Fruit fly (Drosophila melanogaster): ENCODE data around the gene CG2861.

The CG2861 gene

dm6 chrX:4762267-4762666 lies 42.4 kb downstream of the CG2861 start (continued):
- TF ChIP-seq zfh1 (GFP tag; IDR thresholded peaks at IDR 0.05) (no peak), CG18599 (GFP tag; optimal IDR thresholded peaks at IDR 0.05) (peak; percentile 70), CG7271 (tag; optimal IDR thresholded peaks at IDR 0.05) (no peak), hkb (optimal IDR thresholded peaks at IDR 0.05) (no peak), hkb (GFP tag; IDR thresholded peaks at IDR 0.05) (no peak; the same call in 1 of the 2 replicates), ken (GFP tag; IDR thresholded peaks at IDR 0.05) (no peak), bbx (GFP tag; IDR thresholded peaks at IDR 0.05; ENCODE audit: partially characterized antibody) (no peak), CG16813 (GFP tag; IDR thresholded peaks at IDR 0.05; ENCODE audit: partially characterized antibody) (no peak), E2f2 (GFP tag; IDR thresholded peaks at IDR 0.05) (no peak), cad (GFP tag; optimal IDR thresholded peaks at IDR 0.05) (no peak), luna (GFP tag; optimal IDR thresholded peaks at IDR 0.05) (no peak), B-H1 (GFP tag; IDR thresholded peaks at IDR 0.05) (no peak; the same call in 2 of the 3 replicates), ci (GFP tag; IDR thresholded peaks at IDR 0.05) (no peak), CG13296 (GFP tag; optimal IDR thresholded peaks at IDR 0.05) (peak; percentile 38), toy (GFP tag; IDR thresholded peaks at IDR 0.05) (no peak), nau (GFP tag; optimal IDR thresholded peaks at IDR 0.05) (no peak), Hr78 (GFP tag; optimal IDR thresholded peaks at IDR 0.05) (no peak), NC2β (GFP tag; optimal IDR thresholded peaks at IDR 0.05) (no peak), CG12744 (GFP tag; optimal IDR thresholded peaks at IDR 0.05) (no peak), CG7556 (GFP tag; optimal IDR thresholded peaks at IDR 0.05) (peak; percentile 46), gce (GFP tag; IDR thresholded peaks at IDR 0.05) (no peak), her (GFP tag; optimal IDR thresholded peaks at IDR 0.05) (no peak), CG14050 (GFP tag; IDR thresholded peaks at IDR 0.05) (no peak), rib (GFP tag; IDR thresholded peaks at IDR 0.05) (no peak), CG9817 (tag; optimal IDR thresholded peaks at IDR 0.05) (peak; percentile 26), sc (optimal IDR thresholded peaks at IDR 0.05) (no peak), sc (GFP tag; optimal IDR thresholded peaks at IDR 0.05) (no peak), wek (GFP tag; optimal IDR thresholded peaks at IDR 0.05) (no peak), Mad (GFP tag; optimal IDR thresholded peaks at IDR 0.05) (no peak), NFAT (GFP tag; IDR thresholded peaks at IDR 0.05) (no peak), sr (GFP tag; IDR thresholded peaks at IDR 0.05) (no peak), Hmr (GFP tag; optimal IDR thresholded peaks at IDR 0.05) (peak; percentile 52), corto (GFP tag; optimal IDR thresholded peaks at IDR 0.05) (no peak), CG16863 (GFP tag; optimal IDR thresholded peaks at IDR 0.05) (no peak), pb (GFP tag; optimal IDR thresholded peaks at IDR 0.05) (no peak), sug (tag; optimal IDR thresholded peaks at IDR 0.05) (no peak), CG30403 (GFP tag; optimal IDR thresholded peaks at IDR 0.05) (peak; percentile 43), GATAe (GFP tag; conservative IDR thresholded peaks at IDR 0.05) (no peak), Lpt (GFP tag; optimal IDR thresholded peaks at IDR 0.05) (no peak), CG4707 (GFP tag; optimal IDR thresholded peaks at IDR 0.05) (no peak), fd102C (GFP tag; optimal IDR thresholded peaks at IDR 0.05) (no peak), Nf-YB (GFP tag; optimal IDR thresholded peaks at IDR 0.05) (no peak), Drgx (GFP tag; IDR thresholded peaks at IDR 0.05) (no peak), Kr (GFP tag; optimal IDR thresholded peaks at IDR 0.05) (no peak), CHES-1-like (GFP tag; optimal IDR thresholded peaks at IDR 0.05) (no peak), jumu (GFP tag; optimal IDR thresholded peaks at IDR 0.05) (no peak), CG8388 (GFP tag; optimal IDR thresholded peaks at IDR 0.05) (no peak), CG6791 (GFP tag; IDR thresholded peaks at IDR 0.05; ENCODE audit: partially characterized antibody) (no peak), CG13287 (GFP tag; IDR thresholded peaks at IDR 0.05; ENCODE audit: partially characterized antibody) (no peak), tgo (GFP tag; IDR thresholded peaks at IDR 0.05) (peak; percentile 30; the same call in 2 of the 3 replicates), CG4328 (GFP tag; optimal IDR thresholded peaks at IDR 0.05) (no peak), ara (GFP tag; IDR thresholded peaks at IDR 0.05) (no peak), CG30431 (GFP tag; optimal IDR thresholded peaks at IDR 0.05) (no peak)
